Worm (Caenorhabditis elegans): ENCODE data around the gene fbxa-88.

Gene fbxa-88

ce11 chrV:16155111-16155510 is 12.2 kb upstream of the fbxa-88 start, which contains the start of gene str-97:
Gene str-97, minus strand, starts transcription at chrV:16155211.
- TF ChIP-seq ama-1 (optimal IDR thresholded peaks at IDR 0.05) (no peak), elt-3 (tag; optimal IDR thresholded peaks at IDR 0.05) (no peak), ztf-11 (tag; optimal IDR thresholded peaks at IDR 0.05) (no peak), blmp-1 (tag; optimal IDR thresholded peaks at IDR 0.05; ENCODE audit: insufficient read depth) (no peak)

ce11 chrV:16153375-16153774 is 10.5 kb upstream of the fbxa-88 start, which contains the start of gene str-254:
Gene str-254, minus strand, starts transcription at chrV:16153475.
- TF ChIP-seq sem-4 (tag; optimal IDR thresholded peaks at IDR 0.05) (no peak), mdl-1 (tag; optimal IDR thresholded peaks at IDR 0.05) (no peak), unc-62 (GFP tag; optimal IDR thresholded peaks at IDR 0.05) (no peak), ztf-11 (tag; optimal IDR thresholded peaks at IDR 0.05) (no peak), mab-5 (tag; optimal IDR thresholded peaks at IDR 0.05) (no peak), lsy-2 (tag; optimal IDR thresholded peaks at IDR 0.05) (no peak), lin-11 (tag; optimal IDR thresholded peaks at IDR 0.05) (no peak), sma-3 (GFP tag; optimal IDR thresholded peaks at IDR 0.05) (no peak), ama-1 (optimal IDR thresholded peaks at IDR 0.05) (no peak), lin-39 (tag; optimal IDR thresholded peaks at IDR 0.05) (no peak), Y55F3AM.14 (GFP tag; optimal IDR thresholded peaks at IDR 0.05) (no peak), ceh-82 (tag; optimal IDR thresholded peaks at IDR 0.05) (no peak), nhr-23 (tag; optimal IDR thresholded peaks at IDR 0.05) (no peak)

DNA sequence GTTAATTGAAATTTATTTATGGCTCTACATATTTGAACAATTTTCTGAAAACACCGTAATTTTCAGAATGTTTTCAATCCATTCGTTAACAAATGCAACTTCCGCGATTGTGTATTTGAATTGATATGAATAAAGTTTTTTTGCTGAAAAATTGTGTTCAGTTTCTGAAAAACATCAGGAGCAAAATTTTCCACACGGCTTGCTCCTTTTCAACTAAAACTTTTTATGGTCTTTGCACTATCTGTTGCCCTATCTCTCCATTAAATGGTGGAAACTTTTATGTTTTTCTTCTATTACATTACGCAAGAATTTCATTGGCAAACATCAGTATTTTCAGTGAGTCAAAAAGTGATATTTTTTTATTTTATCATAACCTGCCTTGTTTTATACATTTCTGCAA is 5.9 kb upstream of the fbxa-88 start, which contains the start of gene F10A3.4:
TSS of gene F10A3.4 (plus strand) at position 301 of the 400 bp plus-strand sequence.
- TF ChIP-seq unc-39 (tag; optimal IDR thresholded peaks at IDR 0.05) (no peak), egl-27 (tag; optimal IDR thresholded peaks at IDR 0.05) (no peak), fos-1 (tag; optimal IDR thresholded peaks at IDR 0.05) (no peak), sma-3 (GFP tag; optimal IDR thresholded peaks at IDR 0.05) (no peak), nhr-11 (tag; optimal IDR thresholded peaks at IDR 0.05) (no peak), Y55F3AM.14 (GFP tag; optimal IDR thresholded peaks at IDR 0.05) (no peak), nhr-21 (tag; optimal IDR thresholded peaks at IDR 0.05) (no peak), nhr-25 (tag; optimal IDR thresholded peaks at IDR 0.05) (no peak), elt-3 (tag; optimal IDR thresholded peaks at IDR 0.05) (no peak), nhr-237 (tag; optimal IDR thresholded peaks at IDR 0.05) (no peak), ceh-16 (tag; optimal IDR thresholded peaks at IDR 0.05) (no peak), nhr-10 (tag; optimal IDR thresholded peaks at IDR 0.05) (no peak), mbf-1 (tag; optimal IDR thresholded peaks at IDR 0.05) (no peak), aly-2 (tag; optimal IDR thresholded peaks at IDR 0.05) (no peak), unc-55 (GFP tag; optimal IDR thresholded peaks at IDR 0.05) (no peak), ztf-4 (tag; optimal IDR thresholded peaks at IDR 0.05) (no peak), dmd-4 (tag; optimal IDR thresholded peaks at IDR 0.05) (no peak), zag-1 (tag; optimal IDR thresholded peaks at IDR 0.05) (no peak), ZK546.5 (tag; optimal IDR thresholded peaks at IDR 0.05) (no peak), mdl-1 (tag; optimal IDR thresholded peaks at IDR 0.05) (no peak)

- TF ChIP-seq nhr-129 (tag; optimal IDR thresholded peaks at IDR 0.05): no peak
- no peak for TF ChIP-seq egl-27 (tag; optimal IDR thresholded peaks at IDR 0.05)
- TF ChIP-seq nhr-12 (tag; optimal IDR thresholded peaks at IDR 0.05): no peak
- no peak for TF ChIP-seq alr-1 (tag; optimal IDR thresholded peaks at IDR 0.05)
- no peak for TF ChIP-seq unc-55 (GFP tag; optimal IDR thresholded peaks at IDR 0.05)
- TF ChIP-seq peb-1 (tag; optimal IDR thresholded peaks at IDR 0.05): no peak
- no peak for TF ChIP-seq fos-1 (tag; optimal IDR thresholded peaks at IDR 0.05)
- no peak for TF ChIP-seq nhr-6 (tag; optimal IDR thresholded peaks at IDR 0.05)
- no peak for TF ChIP-seq unc-39 (tag; optimal IDR thresholded peaks at IDR 0.05)
- no peak for TF ChIP-seq mbf-1 (tag; optimal IDR thresholded peaks at IDR 0.05)
- no peak for TF ChIP-seq R02D3.7 (tag; optimal IDR thresholded peaks at IDR 0.05)
- no peak for TF ChIP-seq lsy-2 (tag; optimal IDR thresholded peaks at IDR 0.05)
- no peak for TF ChIP-seq aly-2 (tag; optimal IDR thresholded peaks at IDR 0.05)
- TF ChIP-seq mab-5 (tag; optimal IDR thresholded peaks at IDR 0.05): no peak
- TF ChIP-seq F13H6.1 (tag; optimal IDR thresholded peaks at IDR 0.05): no peak
- TF ChIP-seq ztf-4 (tag; optimal IDR thresholded peaks at IDR 0.05): no peak
- TF ChIP-seq elt-1 (tag; optimal IDR thresholded peaks at IDR 0.05): no peak
Measured at ce11 chrV:16145009-16145408, 2.1 kb upstream of the fbxa-88 start.
